Fruit fly (Drosophila melanogaster) whole organism, embryonic: ENCODE results near the gene CG16727.

Source experiments
- Antp ChIP-seq: fragments of 200-800 bp; sonication (Bioruptor generic); optimal IDR thresholded peaks from 3 replicates; lab custom pipeline; 2016; ENCODE audit warnings: missing biosample characterization, missing genetic modification characterization
- Awh ChIP-seq: fragments of 200-800 bp; sonication (Bioruptor generic); IDR thresholded peaks from 2 replicates; pipeline ENCODE4, ENCODE4 v1.3.6; 2022; ENCODE audit warnings: missing biosample characterization, missing genetic modification characterization
- Bdp1 ChIP-seq: fragments of 200-800 bp; sonication (Bioruptor generic); optimal IDR thresholded peaks from 3 replicates; lab custom pipeline; 2016; ENCODE audit warnings: missing biosample characterization, missing genetic modification characterization
- CG10274 ChIP-seq: fragments of 200-800 bp; sonication (Bioruptor generic); optimal IDR thresholded peaks from 3 replicates; lab custom pipeline; 2017; ENCODE audit warnings: missing biosample characterization, mild to moderate bottlenecking, missing genetic modification characterization
- CG10462 ChIP-seq: fragments of 200-800 bp; sonication (Bioruptor generic); optimal IDR thresholded peaks from 2 replicates; lab custom pipeline; 2016; ENCODE audit warnings: missing biosample characterization, missing genetic modification characterization
- CG11085 ChIP-seq: fragments of 200-800 bp; sonication (Bioruptor generic); IDR thresholded peaks from 2 replicates; pipeline ENCODE4 v1.3.6; 2022; ENCODE audit warnings: missing biosample characterization, missing genetic modification characterization
- CG12769 ChIP-seq: fragments of 200-800 bp; sonication (Bioruptor generic); optimal IDR thresholded peaks from 2 replicates; lab custom pipeline; 2019; ENCODE audit warnings: missing biosample characterization, mild to moderate bottlenecking, missing genetic modification characterization, moderate library complexity
- CG14667 ChIP-seq: fragments of 200-800 bp; sonication (Bioruptor generic); IDR thresholded peaks from 2 replicates; pipeline ENCODE4 v1.3.6; 2022; ENCODE audit warnings: missing biosample characterization, missing genetic modification characterization
- CG1647 ChIP-seq: fragments of 200-800 bp; sonication (Bioruptor generic); optimal IDR thresholded peaks from 3 replicates; lab custom pipeline; 2016; ENCODE audit warnings: missing biosample characterization, missing genetic modification characterization
- CG17912 ChIP-seq: fragments of 200-800 bp; sonication (Bioruptor generic); optimal IDR thresholded peaks from 2 replicates; lab custom pipeline; 2018; ENCODE audit warnings: missing biosample characterization, mild to moderate bottlenecking, missing genetic modification characterization
- CG18011 ChIP-seq: fragments of 200-800 bp; sonication (Bioruptor generic); optimal IDR thresholded peaks from 2 replicates; lab custom pipeline; 2017; ENCODE audit warnings: missing biosample characterization, missing genetic modification characterization, mild to moderate bottlenecking, moderate library complexity, missing genotype
- CG32532 ChIP-seq: fragments of 200-800 bp; sonication (Bioruptor generic); IDR thresholded peaks from 2 replicates; pipeline ENCODE4 v1.3.6; 2022; ENCODE audit warnings: missing biosample characterization, missing genetic modification characterization
- CG4424 ChIP-seq: fragments of 200-800 bp; sonication (Bioruptor generic); optimal IDR thresholded peaks from 3 replicates; lab custom pipeline; 2016; ENCODE audit warnings: missing biosample characterization, missing genetic modification characterization
- CG9932 ChIP-seq: fragments of 200-800 bp; sonication (Bioruptor generic); IDR thresholded peaks from 2 replicates; pipeline ENCODE4 v1.3.6; 2022; ENCODE audit warnings: missing biosample characterization, missing genetic modification characterization
- CkIIα-i1 ChIP-seq: fragments of 200-800 bp; sonication (Bioruptor generic); IDR thresholded peaks from 2 replicates; pipeline ENCODE4 v1.3.6; 2022; ENCODE audit warnings: missing biosample characterization, missing genetic modification characterization
- CoRest ChIP-seq: fragments of 200-800 bp; sonication (Bioruptor generic); optimal IDR thresholded peaks from 3 replicates; lab custom pipeline; 2018; ENCODE audit warnings: missing biosample characterization, mild to moderate bottlenecking, missing genetic modification characterization, moderate library complexity
- D19A ChIP-seq: fragments of 200-800 bp; optimal IDR thresholded peaks from 3 replicates; lab custom pipeline; 2019; ENCODE audit warnings: missing biosample characterization, mild to moderate bottlenecking, missing genetic modification characterization, moderate library complexity
- Dbx ChIP-seq: fragments of 200-800 bp; sonication (Bioruptor generic); IDR thresholded peaks from 3 replicates; pipeline ENCODE4 v1.3.6; 2022; ENCODE audit warnings: missing biosample characterization, missing genetic modification characterization
- Deaf1 ChIP-seq: fragments of 200-800 bp; optimal IDR thresholded peaks from 3 replicates; lab custom pipeline; 2019; ENCODE audit warnings: missing biosample characterization, mild to moderate bottlenecking, missing genetic modification characterization, moderate library complexity
- Doc2 ChIP-seq: fragments of 200-800 bp; sonication (Bioruptor generic); IDR thresholded peaks from 2 replicates; pipeline ENCODE4 v1.3.6; 2022; ENCODE audit warnings: missing biosample characterization, missing genetic modification characterization
- Doc3 ChIP-seq: fragments of 200-800 bp; sonication (Bioruptor generic); IDR thresholded peaks from 3 replicates; pipeline ENCODE4 v1.3.6; 2022; ENCODE audit warnings: missing biosample characterization, missing genetic modification characterization; ENCODE audit not compliant: partially characterized antibody
- Fer1 ChIP-seq: fragments of 200-800 bp; sonication (Bioruptor generic); optimal IDR thresholded peaks from 2 replicates; lab custom pipeline; 2017; ENCODE audit warnings: missing biosample characterization, mild to moderate bottlenecking, missing genetic modification characterization
- Gug ChIP-seq: fragments of 200-800 bp; sonication (Bioruptor generic); IDR thresholded peaks from 4 replicates; pipeline ENCODE4 v1.3.6; 2022; ENCODE audit warnings: missing biosample characterization, missing genetic modification characterization
- H15 ChIP-seq: fragments of 200-800 bp; sonication (Bioruptor generic); IDR thresholded peaks from 3 replicates; pipeline ENCODE4 v1.3.6; 2022; ENCODE audit warnings: missing biosample characterization, missing genetic modification characterization
- Lim3 ChIP-seq: fragments of 200-800 bp; sonication (Bioruptor generic); IDR thresholded peaks from 2 replicates; pipeline ENCODE4 v1.3.6; 2022; ENCODE audit warnings: missing biosample characterization, missing genetic modification characterization
- Max ChIP-seq: fragments of 200-800 bp; sonication (Bioruptor generic); optimal IDR thresholded peaks from 2 replicates; lab custom pipeline; 2016; ENCODE audit warnings: missing biosample characterization, mild to moderate bottlenecking, missing genetic modification characterization
- Oaz ChIP-seq: fragments of 200-800 bp; sonication (Bioruptor generic); IDR thresholded peaks from 2 replicates; pipeline ENCODE4 v1.3.6; 2022; ENCODE audit warnings: missing biosample characterization, missing genetic modification characterization
- Rx ChIP-seq: fragments of 200-800 bp; sonication (Bioruptor generic); IDR thresholded peaks from 2 replicates; pipeline ENCODE4 v1.3.6; 2022; ENCODE audit warnings: missing biosample characterization, missing genetic modification characterization
- Side ChIP-seq: fragments of 200-800 bp; sonication (Bioruptor generic); optimal IDR thresholded peaks from 2 replicates; lab custom pipeline; 2016; ENCODE audit warnings: missing biosample characterization, missing genetic modification characterization
- Six4 ChIP-seq: fragments of 200-800 bp; sonication (Bioruptor generic); optimal IDR thresholded peaks from 2 replicates; lab custom pipeline; 2016; ENCODE audit warnings: missing biosample characterization, missing genetic modification characterization
- Usf ChIP-seq: fragments of 200-800 bp; sonication (Bioruptor generic); optimal IDR thresholded peaks from 2 replicates; lab custom pipeline; 2017; ENCODE audit warnings: missing genotype, missing biosample characterization, missing genetic modification characterization
- amos ChIP-seq: fragments of 200-800 bp; sonication (Bioruptor generic); IDR thresholded peaks from 2 replicates; pipeline ENCODE4 v1.3.6; 2022; ENCODE audit warnings: missing biosample characterization, missing genetic modification characterization; ENCODE audit not compliant: partially characterized antibody
- ase ChIP-seq: fragments of 200-800 bp; sonication (Bioruptor generic); IDR thresholded peaks from 3 replicates; pipeline ENCODE4 v1.3.6; 2022; ENCODE audit warnings: missing biosample characterization, missing genetic modification characterization
- bowl ChIP-seq: fragments of 200-800 bp; sonication (Bioruptor generic); IDR thresholded peaks from 2 replicates; pipeline ENCODE4 v1.3.6; 2022; ENCODE audit warnings: missing biosample characterization, missing genetic modification characterization
- caup ChIP-seq: fragments of 200-800 bp; sonication (Bioruptor generic); optimal IDR thresholded peaks from 3 replicates; lab custom pipeline; 2017; ENCODE audit warnings: missing biosample characterization, mild to moderate bottlenecking, missing genetic modification characterization, moderate library complexity; ENCODE audit not compliant: severe bottlenecking
- chinmo ChIP-seq: fragments of 200-800 bp; sonication (Bioruptor generic); IDR thresholded peaks from 4 replicates; pipeline ENCODE4 v1.3.6; 2022; ENCODE audit warnings: missing biosample characterization, missing genetic modification characterization; ENCODE audit not compliant: partially characterized antibody
- ems ChIP-seq: fragments of 200-800 bp; sonication (Bioruptor generic); optimal IDR thresholded peaks from 3 replicates; lab custom pipeline; 2016; ENCODE audit warnings: missing biosample characterization, missing genetic modification characterization
- gcm2 ChIP-seq: fragments of 200-800 bp; sonication (Bioruptor generic); optimal IDR thresholded peaks from 2 replicates; lab custom pipeline; 2016; ENCODE audit warnings: missing biosample characterization, missing genetic modification characterization
- h ChIP-seq: fragments of >200 bp; optimal IDR thresholded peaks from 2 replicates; lab custom pipeline; 2017
- knrl ChIP-seq: fragments of 200-800 bp; sonication (Bioruptor generic); IDR thresholded peaks from 3 replicates; pipeline ENCODE4 v1.3.6; 2022; ENCODE audit warnings: missing biosample characterization, missing genetic modification characterization; ENCODE audit not compliant: partially characterized antibody
- lbe ChIP-seq: fragments of 200-800 bp; sonication (Bioruptor generic); optimal IDR thresholded peaks from 2 replicates; lab custom pipeline; 2016; ENCODE audit warnings: missing biosample characterization, mild to moderate bottlenecking, missing genetic modification characterization
- nau ChIP-seq: fragments of 200-800 bp; sonication (Bioruptor generic); optimal IDR thresholded peaks from 3 replicates; lab custom pipeline; 2017; ENCODE audit warnings: missing biosample characterization, mild to moderate bottlenecking, missing genetic modification characterization, missing genetic modification reagents
- nerfin-2 ChIP-seq: fragments of 200-800 bp; sonication (Bioruptor generic); IDR thresholded peaks from 2 replicates; pipeline ENCODE4 v1.3.6; 2022; ENCODE audit warnings: missing biosample characterization, missing genetic modification characterization; ENCODE audit not compliant: partially characterized antibody
- pb ChIP-seq: fragments of 200-800 bp; sonication (Bioruptor generic); optimal IDR thresholded peaks from 3 replicates; lab custom pipeline; 2016; ENCODE audit warnings: missing biosample characterization, missing genetic modification characterization
- peb ChIP-seq: fragments of 200-800 bp; sonication (Bioruptor generic); IDR thresholded peaks from 2 replicates; pipeline ENCODE4 v1.3.6; 2022; ENCODE audit warnings: missing biosample characterization, missing genetic modification characterization
- sim ChIP-seq: fragments of 200-800 bp; sonication (Bioruptor generic); IDR thresholded peaks from 2 replicates; pipeline ENCODE4 v1.3.6; 2022; ENCODE audit warnings: missing biosample characterization, missing genetic modification characterization
- sob ChIP-seq: fragments of 200-800 bp; sonication (Bioruptor generic); IDR thresholded peaks from 2 replicates; pipeline ENCODE4 v1.3.6; 2022; ENCODE audit warnings: missing biosample characterization, missing genetic modification characterization
- sr ChIP-seq: fragments of 200-800 bp; sonication (Bioruptor generic); IDR thresholded peaks from 3 replicates; pipeline ENCODE4 v1.3.6; 2022; ENCODE audit warnings: missing biosample characterization, missing genetic modification characterization
- trem ChIP-seq: fragments of 200-800 bp; optimal IDR thresholded peaks from 3 replicates; lab custom pipeline; 2019; ENCODE audit warnings: missing biosample characterization, mild to moderate bottlenecking, missing genetic modification characterization, moderate library complexity
- vfl ChIP-seq: fragments of 200-800 bp; sonication (Bioruptor generic); optimal IDR thresholded peaks from 2 replicates; lab custom pipeline; 2016; ENCODE audit warnings: missing biosample characterization, missing genetic modification characterization
- vnd ChIP-seq: fragments of 200-800 bp; sonication (Bioruptor generic); IDR thresholded peaks from 3 replicates; pipeline ENCODE4 v1.3.6; 2022; ENCODE audit warnings: missing biosample characterization, missing genetic modification characterization; ENCODE audit not compliant: partially characterized antibody
- vvl ChIP-seq: fragments of 200-800 bp; sonication (Bioruptor generic); IDR thresholded peaks from 2 replicates; pipeline ENCODE4 v1.3.6; 2022; ENCODE audit warnings: missing biosample characterization, missing genetic modification characterization
- wek ChIP-seq: fragments of 200-800 bp; sonication (Bioruptor generic); optimal IDR thresholded peaks from 3 replicates; lab custom pipeline; 2018; ENCODE audit warnings: missing biosample characterization, mild to moderate bottlenecking, missing genetic modification characterization, moderate library complexity

The CG16727 gene

DNA sequence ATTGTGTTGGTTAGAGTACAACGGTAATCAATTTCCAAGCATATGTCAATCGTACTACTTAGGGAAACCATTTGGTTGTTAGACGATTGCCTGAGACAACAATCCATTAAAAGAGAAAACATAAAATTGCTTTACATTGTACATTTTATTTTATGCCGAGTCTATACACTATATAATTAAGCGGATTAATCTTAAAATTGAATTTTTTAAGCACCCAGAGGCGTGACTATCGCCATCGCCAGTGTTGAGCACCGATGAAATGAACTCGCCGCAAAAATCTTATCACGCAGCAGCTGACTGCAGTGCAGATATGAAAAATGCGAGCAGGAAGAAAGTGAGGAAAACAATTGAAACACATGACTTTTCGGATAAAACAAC lies 29.7 kb downstream of the CG16727 start (continued):
- no peak for TF ChIP-seq CG10462 (GFP tag; lab: Kevin White, UChicago)
- TF ChIP-seq caup (GFP tag; lab: Kevin White, UChicago): no peak
- TF ChIP-seq CG32532 (GFP tag; lab: Robert Waterston, UW): no peak
- TF ChIP-seq Lim3: no peak
- TF ChIP-seq amos (GFP tag; lab: Robert Waterston, UW): peak; percentile 76; the same call in 1 of the 2 replicates
- peak; percentile 43 for TF ChIP-seq CG9932 (GFP tag; lab: Robert Waterston, UW)
- no peak for TF ChIP-seq Side (GFP tag; lab: Kevin White, UChicago)
- TF ChIP-seq CG4424 (GFP tag; lab: Kevin White, UChicago): no peak
- no peak for TF ChIP-seq Six4
- TF ChIP-seq ase: no peak
- TF ChIP-seq Usf (GFP tag; lab: Kevin White, UChicago): no peak
- TF ChIP-seq Doc3 (GFP tag; lab: Robert Waterston, UW): peak; percentile 81
- TF ChIP-seq vnd (GFP tag; lab: Robert Waterston, UW): peak; percentile 67; the same call in 1 of the 3 replicates
- no peak for TF ChIP-seq wek (GFP tag; lab: Kevin White, UChicago)
- TF ChIP-seq h (lab: Kevin White, UChicago): no peak
- no peak for TF ChIP-seq CG14667 (GFP tag; lab: Robert Waterston, UW)
- TF ChIP-seq Gug: no peak
- TF ChIP-seq Antp (GFP tag; lab: Kevin White, UChicago): no peak
- no peak for TF ChIP-seq peb (GFP tag; lab: Robert Waterston, UW)
- peak; percentile 39; the same call in 1 of the 2 replicates for TF ChIP-seq vvl
- no peak for TF ChIP-seq CoRest
- no peak for TF ChIP-seq nau (GFP tag; lab: Kevin White, UChicago)
- no peak for TF ChIP-seq trem (tag; lab: Kevin White, UChicago)
- no peak for TF ChIP-seq CG11085 (GFP tag; lab: Robert Waterston, UW)
- no peak for TF ChIP-seq H15
- TF ChIP-seq CG17912 (GFP tag; lab: Kevin White, UChicago): no peak
- peak; percentile 70 for TF ChIP-seq sob
- TF ChIP-seq CG1647 (GFP tag; lab: Kevin White, UChicago): no peak
- no peak for TF ChIP-seq pb (GFP tag; lab: Kevin White, UChicago)
- no peak for TF ChIP-seq Awh
- no peak for TF ChIP-seq bowl
- TF ChIP-seq Deaf1 (tag; lab: Kevin White, UChicago): no peak
- TF ChIP-seq gcm2 (GFP tag; lab: Kevin White, UChicago): no peak
- peak; percentile 41 for TF ChIP-seq lbe (GFP tag; lab: Kevin White, UChicago)
- no peak for TF ChIP-seq vfl
- no peak for TF ChIP-seq Fer1 (GFP tag; lab: Kevin White, UChicago)
- no peak for TF ChIP-seq Max
- TF ChIP-seq Dbx (GFP tag; lab: Robert Waterston, UW): peak; percentile 37; the same call in 1 of the 3 replicates
- TF ChIP-seq D19A (tag; lab: Kevin White, UChicago): no peak
- no peak for TF ChIP-seq nerfin-2 (GFP tag; lab: Robert Waterston, UW)
- TF ChIP-seq CkIIα-i1 (GFP tag; lab: Robert Waterston, UW): no peak
- TF ChIP-seq CG18011 (GFP tag; lab: Kevin White, UChicago): peak; percentile 84
- TF ChIP-seq CG12769 (tag; lab: Kevin White, UChicago): no peak
- no peak for TF ChIP-seq Bdp1 (GFP tag; lab: Kevin White, UChicago)
- no peak for TF ChIP-seq CG10274 (GFP tag; lab: Kevin White, UChicago)
- no peak for TF ChIP-seq Rx (GFP tag; lab: Robert Waterston, UW)
- TF ChIP-seq chinmo (GFP tag; lab: Robert Waterston, UW): peak; percentile 80; the same call in 3 of the 4 replicates
- no peak for TF ChIP-seq sim
- no peak for TF ChIP-seq sr (GFP tag; lab: Robert Waterston, UW)
- no peak for TF ChIP-seq Doc2 (GFP tag; lab: Robert Waterston, UW)
- no peak for TF ChIP-seq ems (GFP tag; lab: Kevin White, UChicago)
- no peak for TF ChIP-seq Oaz (GFP tag; lab: Robert Waterston, UW)
- peak; percentile 80; the same call in 2 of the 3 replicates for TF ChIP-seq knrl (GFP tag; lab: Robert Waterston, UW)
